Fruit fly (Drosophila melanogaster) whole organism, wandering third instar larva: ENCODE measurements around the gene Hpr1.

Experiments
- Abd-B ChIP-seq: fragments of >200 bp; optimal IDR thresholded peaks from 2 replicates; lab custom pipeline; 2017; ENCODE audit warnings: missing biosample characterization, missing genetic modification characterization
- CrebA ChIP-seq: fragments of 200-800 bp; sonication (Bioruptor generic); optimal IDR thresholded peaks from 2 replicates; lab custom pipeline; 2016; ENCODE audit warnings: missing biosample characterization, mild to moderate bottlenecking, missing genetic modification characterization, borderline replicate concordance
- Dfd ChIP-seq: fragments of >200 bp; optimal IDR thresholded peaks from 2 replicates; lab custom pipeline; 2017; ENCODE audit warnings: missing biosample characterization, missing genetic modification characterization
- Dif ChIP-seq: fragments of 200-275, 200-300 bp; sonication (Bioruptor generic); optimal IDR thresholded peaks from 2 replicates; lab custom pipeline; 2018; ENCODE audit warnings: missing biosample characterization, missing genetic modification characterization; ENCODE audit not compliant: partially characterized antibody
- GATAd ChIP-seq: sonication (Bioruptor generic); optimal IDR thresholded peaks from 2 replicates; lab custom pipeline; 2016; ENCODE audit warnings: missing biosample characterization, missing genetic modification characterization
- HLH106 ChIP-seq: fragments of 200-800 bp; optimal IDR thresholded peaks from 3 replicates; lab custom pipeline; 2019; ENCODE audit warnings: missing biosample characterization, mild to moderate bottlenecking, missing genetic modification characterization, moderate library complexity
- Hnf4 ChIP-seq: fragments of 200-800 bp; sonication (Bioruptor generic); optimal IDR thresholded peaks from 2 replicates; lab custom pipeline; 2016; ENCODE audit warnings: missing biosample characterization, mild to moderate bottlenecking, missing genetic modification characterization
- Hr83 ChIP-seq: fragments of 200-300 bp; sonication (Bioruptor generic); optimal IDR thresholded peaks from 2 replicates; lab custom pipeline; 2016; ENCODE audit warnings: missing biosample characterization, mild to moderate bottlenecking, missing genetic modification characterization, moderate library complexity; ENCODE audit not compliant: poor library complexity, severe bottlenecking
- Jra ChIP-seq: sonication (Bioruptor generic); optimal IDR thresholded peaks from 2 replicates; lab custom pipeline; 2016; ENCODE audit warnings: missing biosample characterization, missing genetic modification characterization
- Myc ChIP-seq: fragments of >200 bp; optimal IDR thresholded peaks from 2 replicates; lab custom pipeline; 2017
- N ChIP-seq: fragments of >200 bp; optimal IDR thresholded peaks from 2 replicates; lab custom pipeline; 2018; ENCODE audit warnings: missing biosample characterization, missing external identifiers, missing genetic modification characterization
- OdsH ChIP-seq: fragments of 200-800 bp; sonication (Bioruptor generic); optimal IDR thresholded peaks from 2 replicates; lab custom pipeline; 2016; ENCODE audit warnings: missing biosample characterization, mild to moderate bottlenecking, missing genetic modification characterization
- Rel ChIP-seq, 2 experiments: fragments of 200-800 bp; sonication (Bioruptor generic) in 1 of 2; optimal IDR thresholded peaks; 2 replicates in 1 of 2; 3 replicates in 1 of 2; lab custom pipeline; 2016 to 2019; ENCODE audit warnings: mild to moderate bottlenecking in 2 of 2, missing biosample characterization in 2 of 2, missing genetic modification characterization in 2 of 2, moderate library complexity in 1 of 2
- Sp1 ChIP-seq: fragments of 200-800 bp; sonication (Bioruptor generic); optimal IDR thresholded peaks from 3 replicates; lab custom pipeline; 2019; ENCODE audit warnings: missing biosample characterization, mild to moderate bottlenecking, missing genetic modification characterization, moderate library complexity
- Vsx2 ChIP-seq: fragments of 200-300, 225-300 bp; sonication (Bioruptor generic); optimal IDR thresholded peaks from 2 replicates; lab custom pipeline; 2018; ENCODE audit warnings: missing biosample characterization, missing genetic modification characterization; ENCODE audit not compliant: partially characterized antibody
- brk ChIP-seq: fragments of 200-800 bp; sonication (Bioruptor generic); optimal IDR thresholded peaks from 2 replicates; lab custom pipeline; 2016; ENCODE audit warnings: missing biosample characterization, mild to moderate bottlenecking, missing genetic modification characterization
- dl ChIP-seq, 2 experiments: fragments of 175-275, 200-275 bp in 1 of 2; fragments of 200-275 bp in 1 of 2; sonication (Bioruptor generic); optimal IDR thresholded peaks; lab custom pipeline; 2018; ENCODE audit warnings: mild to moderate bottlenecking in 2 of 2, missing biosample characterization in 2 of 2, missing genetic modification characterization in 2 of 2, moderate library complexity in 2 of 2; ENCODE audit not compliant: partially characterized antibody in 2 of 2, insufficient read depth in 1 of 2
- dsf ChIP-seq: sonication (Bioruptor generic); optimal IDR thresholded peaks from 2 replicates; lab custom pipeline; 2016; ENCODE audit warnings: missing biosample characterization, missing genetic modification characterization, borderline replicate concordance
- foxo ChIP-seq, 2 experiments: fragments of 200-800 bp; sonication (Bioruptor generic); optimal IDR thresholded peaks; 2 replicates in 1 of 2; 3 replicates in 1 of 2; lab custom pipeline; 2016 to 2017; ENCODE audit warnings: missing biosample characterization in 2 of 2, missing genetic modification characterization in 2 of 2
- fru ChIP-seq: fragments of 200-800 bp; sonication (Bioruptor generic); optimal IDR thresholded peaks from 3 replicates; lab custom pipeline; 2016; ENCODE audit warnings: missing biosample characterization, mild to moderate bottlenecking, missing genetic modification characterization
- h ChIP-seq: fragments of 200-800 bp; sonication (Bioruptor generic); optimal IDR thresholded peaks from 3 replicates; lab custom pipeline; 2016; ENCODE audit warnings: missing biosample characterization, mild to moderate bottlenecking, missing genetic modification characterization
- jim ChIP-seq: fragments of 175-275, 200-325 bp; sonication (Bioruptor generic); optimal IDR thresholded peaks from 2 replicates; lab custom pipeline; 2016; ENCODE audit warnings: missing biosample characterization, mild to moderate bottlenecking, missing genetic modification characterization
- lola ChIP-seq: fragments of >200 bp; optimal IDR thresholded peaks from 2 replicates; lab custom pipeline; 2017; ENCODE audit warnings: missing biosample characterization, missing genetic modification characterization
- pan ChIP-seq: fragments of >200 bp; optimal IDR thresholded peaks from 2 replicates; lab custom pipeline; 2017
- psq ChIP-seq: fragments of 200-800 bp; sonication (Bioruptor generic); optimal IDR thresholded peaks from 3 replicates; lab custom pipeline; 2017; ENCODE audit warnings: missing biosample characterization, mild to moderate bottlenecking, missing genetic modification characterization, moderate library complexity
- rgr ChIP-seq: fragments of 200-800 bp; sonication (Bioruptor generic); optimal IDR thresholded peaks from 3 replicates; lab custom pipeline; 2016; ENCODE audit warnings: missing biosample characterization, mild to moderate bottlenecking, missing genetic modification characterization
- sage ChIP-seq: fragments of 200-800 bp; sonication (Bioruptor generic); optimal IDR thresholded peaks from 2 replicates; lab custom pipeline; 2016; ENCODE audit warnings: missing biosample characterization, mild to moderate bottlenecking, missing genetic modification characterization
- sv ChIP-seq: fragments of 200-800 bp; sonication (Bioruptor generic); optimal IDR thresholded peaks from 3 replicates; lab custom pipeline; 2016; ENCODE audit warnings: missing biosample characterization, missing genetic modification characterization
- tai ChIP-seq: sonication (Bioruptor generic); optimal IDR thresholded peaks from 2 replicates; lab custom pipeline; 2016; ENCODE audit warnings: missing biosample characterization, missing genetic modification characterization
- usp ChIP-seq: fragments of >200 bp; optimal IDR thresholded peaks from 2 replicates; lab custom pipeline; 2017; ENCODE audit warnings: missing biosample characterization, missing genetic modification characterization
- woc ChIP-seq: sonication (Bioruptor generic); optimal IDR thresholded peaks from 2 replicates; lab custom pipeline; 2016; ENCODE audit warnings: missing biosample characterization, mild to moderate bottlenecking, missing genetic modification characterization

The Hpr1 gene

dm6 chr3R:5821750-5822149 is 510 bp upstream of the Hpr1 start, which contains the start of gene CG46303:
TSS of gene CG46303 (plus strand) at chr3R:5821972.
- TF ChIP-seq brk (GFP tag; lab: Kevin White, UChicago) (no peak), h (GFP tag; lab: Kevin White, UChicago) (peak; percentile 51)

DNA sequence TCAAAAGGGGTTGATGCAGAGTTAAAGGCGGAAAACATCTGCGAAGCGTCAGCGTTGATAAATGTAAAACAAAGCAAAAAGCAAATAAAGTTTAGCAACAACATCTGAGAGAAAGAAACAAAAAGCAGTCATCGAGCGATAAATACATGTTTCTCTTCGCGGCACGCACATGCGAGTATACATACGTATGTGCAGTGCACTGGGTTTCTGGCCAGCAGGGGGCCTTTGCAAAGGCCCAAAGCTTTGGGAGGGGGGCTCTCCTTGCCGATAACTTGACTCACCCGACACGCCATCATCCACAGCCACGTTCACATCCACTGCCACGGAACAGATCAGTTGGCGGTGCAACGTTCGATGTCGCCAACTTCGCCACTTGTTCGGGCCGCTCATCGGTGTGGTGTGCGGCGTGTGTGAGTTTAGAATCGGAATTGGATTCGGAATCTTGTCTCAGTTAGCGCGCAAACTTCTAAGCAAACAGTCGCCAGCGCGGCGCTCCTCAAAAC is 8.0 kb downstream of the Hpr1 start, which contains the start of gene CG42675:
Gene CG42675, plus strand, starts transcription at position 453 of the 503 bp plus-strand sequence.
- TF ChIP-seq Abd-B (GFP tag; lab: Kevin White, UChicago) (no peak), CrebA (peak; percentile 25)

DNA sequence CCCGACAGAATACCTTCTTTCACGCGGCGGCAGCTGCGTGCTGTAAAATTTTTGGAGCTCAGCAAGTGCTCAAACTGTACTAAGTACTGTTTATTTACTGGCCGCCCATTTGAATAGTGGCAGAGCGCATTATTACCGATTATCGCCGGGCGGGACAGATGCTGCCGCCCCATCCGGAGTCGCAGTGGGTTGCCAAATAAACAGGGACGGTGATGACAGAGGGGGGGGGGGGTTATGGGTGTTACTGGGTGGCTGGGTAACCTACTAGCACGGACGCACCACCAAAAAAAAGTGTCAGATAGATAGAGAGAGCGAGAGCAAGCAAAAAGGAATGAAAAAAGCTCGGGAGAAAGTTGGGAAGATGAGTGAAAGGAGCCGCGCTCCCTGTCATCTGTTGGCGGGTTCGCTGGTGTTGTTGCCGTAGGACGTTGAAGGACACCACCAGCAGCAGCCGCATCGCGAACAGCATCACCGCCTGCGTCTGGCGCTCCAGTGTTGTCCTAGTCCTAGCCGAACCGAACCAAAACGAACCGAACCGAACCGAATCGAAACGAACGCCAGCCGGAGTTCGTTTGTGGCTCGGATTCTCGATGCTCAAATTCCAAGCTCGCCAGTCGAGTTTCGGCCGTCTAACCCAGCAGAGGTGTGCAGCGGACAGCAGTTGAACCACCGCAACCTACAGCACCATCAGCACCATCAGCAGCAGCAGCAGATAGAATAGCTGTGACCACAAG is 19.4 kb downstream of the Hpr1 start, which contains the start of gene CG11000:
Gene CG11000, plus strand, starts transcription at position 626 of the 734 bp plus-strand sequence.
- TF ChIP-seq GATAd (GFP tag; lab: Kevin White, UChicago) (no peak), tai (GFP tag; lab: Kevin White, UChicago) (no peak), dl (GFP tag; optimal IDR thresholded peaks at IDR 0.05; lab: Kevin White, UChicago; ENCODE audit: insufficient read depth in 1 of 2, partially characterized antibody in 2 of 2) (no peak), Dfd (no peak), Rel (GFP tag; optimal IDR thresholded peaks at IDR 0.05; lab: Kevin White, UChicago) (no peak), Rel (tag; optimal IDR thresholded peaks at IDR 0.05; lab: Kevin White, UChicago) (no peak), sv (no peak), fru (GFP tag; lab: Kevin White, UChicago) (no peak), Abd-B (GFP tag; lab: Kevin White, UChicago) (no peak)
- TF ChIP-seq, all 38 proteins: peak for 0

DNA sequence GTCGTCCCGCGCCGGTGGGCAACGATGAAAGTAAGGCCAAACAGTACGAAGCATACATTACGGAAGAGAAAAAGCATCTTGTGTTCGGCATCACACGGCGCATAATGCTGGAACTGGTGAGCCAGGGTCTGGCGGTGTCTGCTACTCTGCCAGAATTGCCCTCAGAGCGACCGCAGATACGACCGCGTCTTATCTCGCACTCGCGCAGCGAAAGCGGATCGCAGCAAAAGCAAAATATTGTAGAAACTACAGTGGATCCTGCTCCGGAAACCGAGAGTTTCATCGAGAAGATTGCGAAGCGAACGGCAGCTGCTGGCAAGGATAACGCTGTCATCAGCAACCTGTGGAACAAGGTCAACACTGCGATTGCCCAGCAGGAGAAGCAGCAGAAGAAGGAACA is 23.5 kb downstream of the Hpr1 start:
- TF ChIP-seq dl (GFP tag; optimal IDR thresholded peaks at IDR 0.05; lab: Kevin White, UChicago; ENCODE audit: insufficient read depth in 1 of 2, partially characterized antibody in 2 of 2): no peak
- no peak for TF ChIP-seq Vsx2
- TF ChIP-seq N (GFP tag; lab: Kevin White, UChicago): no peak
- no peak for TF ChIP-seq Hnf4 (GFP tag; lab: Kevin White, UChicago)

DNA sequence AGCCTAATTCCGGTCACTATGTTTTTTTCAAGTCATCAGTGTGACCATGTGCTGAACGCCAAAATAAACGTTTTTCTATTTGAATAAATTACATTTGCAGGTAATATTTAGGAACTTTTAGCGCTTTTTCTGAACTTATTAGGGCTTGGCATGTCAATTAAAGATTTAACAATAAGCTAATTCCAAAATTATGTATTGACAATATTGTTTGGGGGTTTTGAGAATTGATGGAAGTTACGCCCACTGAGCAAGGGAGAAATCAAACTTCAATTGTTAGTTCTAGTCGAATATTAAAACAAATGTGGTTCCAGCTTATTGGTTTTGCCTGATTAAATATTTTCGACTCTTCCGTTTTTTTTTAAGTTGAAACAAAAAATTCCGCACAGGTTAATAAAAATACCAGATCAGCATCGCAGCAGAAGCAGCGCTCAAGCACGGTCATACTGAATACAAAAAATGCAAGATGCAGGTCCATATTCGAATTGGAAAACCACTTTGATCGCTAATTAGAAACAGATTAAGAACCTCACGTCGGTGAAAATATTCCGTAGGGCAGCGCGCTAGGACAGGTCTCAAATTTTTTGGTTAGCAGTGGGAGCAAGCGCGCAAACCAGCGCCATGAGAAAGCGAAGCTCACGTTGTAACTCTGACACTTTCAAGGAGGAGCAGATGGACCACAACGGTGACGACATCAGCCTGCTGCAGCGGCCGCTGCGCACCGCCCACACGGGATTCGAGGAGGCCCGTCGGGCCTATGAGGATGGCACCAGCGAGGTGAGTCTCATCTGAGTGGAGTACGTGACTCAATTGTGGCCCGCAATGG is 26.8 kb downstream of the Hpr1 start, which contains the start of the genes PSMG1 and CG10979:
Gene PSMG1, minus strand, starts transcription at position 51 of the 823 bp plus-strand sequence.
Gene CG10979, plus strand, starts transcription at position 439 of the 823 bp plus-strand sequence.
- TF ChIP-seq Rel (GFP tag; optimal IDR thresholded peaks at IDR 0.05; lab: Kevin White, UChicago) (no peak), Rel (tag; optimal IDR thresholded peaks at IDR 0.05; lab: Kevin White, UChicago) (no peak), woc (GFP tag; lab: Kevin White, UChicago) (no peak), Abd-B (GFP tag; lab: Kevin White, UChicago) (no peak), foxo (GFP tag; optimal IDR thresholded peaks at IDR 0.05; lab: Kevin White, UChicago) (no peak), dl (GFP tag; optimal IDR thresholded peaks at IDR 0.05; lab: Kevin White, UChicago; ENCODE audit: insufficient read depth in 1 of 2, partially characterized antibody in 2 of 2) (no peak), dsf (GFP tag; lab: Kevin White, UChicago) (no peak), Hnf4 (GFP tag; lab: Kevin White, UChicago) (no peak), tai (GFP tag; lab: Kevin White, UChicago) (no peak), Myc (lab: Kevin White, UChicago) (no peak), OdsH (GFP tag; lab: Kevin White, UChicago) (no peak)

dm6 chr3R:5791497-5791896 is 29.7 kb downstream of the Hpr1 start, which contains the start of gene Hpf1:
TSS of gene Hpf1 (plus strand) at chr3R:5791879.
- peak; percentile 96 to 99 for TF ChIP-seq foxo (GFP tag; optimal IDR thresholded peaks at IDR 0.05; lab: Kevin White, UChicago)
- TF ChIP-seq h (GFP tag; lab: Kevin White, UChicago): peak; percentile 99
- TF ChIP-seq jim (GFP tag; lab: Kevin White, UChicago): peak; percentile 63
- peak; percentile 97 for TF ChIP-seq sage
- peak; percentile 99 for TF ChIP-seq HLH106 (tag; lab: Kevin White, UChicago)
- peak; percentile 99 for TF ChIP-seq Hnf4 (GFP tag; lab: Kevin White, UChicago)
- TF ChIP-seq sv: peak; percentile 98
- TF ChIP-seq Jra (GFP tag; lab: Kevin White, UChicago): peak; percentile 98
- no peak for TF ChIP-seq CrebA
- peak; percentile 86 for TF ChIP-seq Hr83 (GFP tag; lab: Kevin White, UChicago)
- no peak for TF ChIP-seq dl (GFP tag; optimal IDR thresholded peaks at IDR 0.05; lab: Kevin White, UChicago; ENCODE audit: insufficient read depth in 1 of 2, partially characterized antibody in 2 of 2)
- no peak for TF ChIP-seq pan (lab: Kevin White, UChicago)
- no peak for TF ChIP-seq Dif (GFP tag; lab: Kevin White, UChicago)
- TF ChIP-seq rgr (GFP tag; lab: Kevin White, UChicago): peak; percentile 100
- TF ChIP-seq fru (GFP tag; lab: Kevin White, UChicago): peak; percentile 99
- no peak for TF ChIP-seq N (GFP tag; lab: Kevin White, UChicago)
- TF ChIP-seq woc (GFP tag; lab: Kevin White, UChicago): peak; percentile 98
- TF ChIP-seq Dfd: no peak
- TF ChIP-seq psq: peak; percentile 98
- peak; percentile 99 for TF ChIP-seq OdsH (GFP tag; lab: Kevin White, UChicago)
- TF ChIP-seq Abd-B (GFP tag; lab: Kevin White, UChicago): no peak
- no peak for TF ChIP-seq Vsx2
- TF ChIP-seq GATAd (GFP tag; lab: Kevin White, UChicago): peak; percentile 96
- TF ChIP-seq Sp1 (GFP tag; lab: Kevin White, UChicago): peak; percentile 99
- TF ChIP-seq Myc (lab: Kevin White, UChicago): peak; percentile 21
- no peak for TF ChIP-seq usp (GFP tag; lab: Kevin White, UChicago)
- no peak for TF ChIP-seq lola (GFP tag; lab: Kevin White, UChicago)
